Fruit fly (Drosophila melanogaster): Measurements from ENCODE around the gene RpL17.
A peak's percentile ranks its signal among the peaks of the same experiment; 100 is the strongest.

RpL17 gene

dm6 chrX:6744088-6744487, at the start of gene RpL17 (continued):
- TF ChIP-seq CHES-1-like (GFP tag; optimal IDR thresholded peaks at IDR 0.05): peak; percentile 86
- TF ChIP-seq CG10366 (GFP tag; IDR thresholded peaks at IDR 0.05): peak; percentile 68
- TF ChIP-seq CG9437 (GFP tag; optimal IDR thresholded peaks at IDR 0.05): peak; percentile 71
- peak; percentile 74 for TF ChIP-seq fd102C (GFP tag; optimal IDR thresholded peaks at IDR 0.05)
- TF ChIP-seq gsb-n (tag; optimal IDR thresholded peaks at IDR 0.05): peak; percentile 76
- peak; percentile 53; the same call in 1 of the 2 replicates for TF ChIP-seq Xrp1 (GFP tag; IDR thresholded peaks at IDR 0.05)
- TF ChIP-seq Doc2 (GFP tag; IDR thresholded peaks at IDR 0.05): peak; percentile 23; the same call in 1 of the 2 replicates
- TF ChIP-seq br (optimal IDR thresholded peaks at IDR 0.05): no peak
- peak; percentile 77; the same call in 1 of the 2 replicates for TF ChIP-seq rib (GFP tag; IDR thresholded peaks at IDR 0.05)
- TF ChIP-seq mam (GFP tag; optimal IDR thresholded peaks at IDR 0.05): peak; percentile 81
- peak; percentile 28 for TF ChIP-seq stwl (tag; optimal IDR thresholded peaks at IDR 0.05)
- peak; percentile 26 for TF ChIP-seq HLHmδ (GFP tag; optimal IDR thresholded peaks at IDR 0.05)
- TF ChIP-seq CG8924 (tag; optimal IDR thresholded peaks at IDR 0.05): peak; percentile 51
- TF ChIP-seq YL-1 (GFP tag; optimal IDR thresholded peaks at IDR 0.05): peak; percentile 98
- TF ChIP-seq CG34224 (GFP tag; IDR thresholded peaks at IDR 0.05; ENCODE audit: partially characterized antibody): no peak
- peak; percentile 54 for TF ChIP-seq tx (GFP tag; optimal IDR thresholded peaks at IDR 0.05)
- TF ChIP-seq dati (GFP tag; IDR thresholded peaks at IDR 0.05): peak; percentile 79
- TF ChIP-seq CG1233 (GFP tag; optimal IDR thresholded peaks at IDR 0.05): peak; percentile 77
- TF ChIP-seq ci (GFP tag; IDR thresholded peaks at IDR 0.05): peak; percentile 98
- peak; percentile 67; the same call in 1 of the 2 replicates for TF ChIP-seq Oaz (GFP tag; IDR thresholded peaks at IDR 0.05)
- TF ChIP-seq CG2202 (tag; optimal IDR thresholded peaks at IDR 0.05): peak; percentile 77
- peak; percentile 13 for TF ChIP-seq CG5245 (GFP tag; optimal IDR thresholded peaks at IDR 0.05)
- peak; percentile 88 for TF ChIP-seq Dad (GFP tag; optimal IDR thresholded peaks at IDR 0.05)
- TF ChIP-seq bbx (GFP tag; IDR thresholded peaks at IDR 0.05; ENCODE audit: partially characterized antibody): 0 out of 2 replicates have a peak, but pooled peaks have one; percentile 42
- peak; percentile 13; the same call in 1 of the 2 replicates for TF ChIP-seq Ravus (GFP tag; IDR thresholded peaks at IDR 0.05)
- peak; percentile 77 for TF ChIP-seq pb (GFP tag; optimal IDR thresholded peaks at IDR 0.05)
- peak; percentile 63 for TF ChIP-seq az2 (GFP tag; optimal IDR thresholded peaks at IDR 0.05)
- no peak for TF ChIP-seq dan (GFP tag; IDR thresholded peaks at IDR 0.05)
- TF ChIP-seq yki (optimal IDR thresholded peaks at IDR 0.05): no peak
- TF ChIP-seq her (GFP tag; optimal IDR thresholded peaks at IDR 0.05): peak; percentile 83
- TF ChIP-seq run (tag; optimal IDR thresholded peaks at IDR 0.05): peak; percentile 74
- TF ChIP-seq CG6765 (GFP tag; optimal IDR thresholded peaks at IDR 0.05): peak; percentile 86
- TF ChIP-seq CG10543 (GFP tag; optimal IDR thresholded peaks at IDR 0.05): peak; percentile 89
- peak; percentile 76 for TF ChIP-seq CG33557 (GFP tag; optimal IDR thresholded peaks at IDR 0.05)
- peak; percentile 96 for TF ChIP-seq sens (GFP tag)
- TF ChIP-seq CG1832 (GFP tag; optimal IDR thresholded peaks at IDR 0.05): no peak
- no peak for TF ChIP-seq CG17612 (GFP tag; IDR thresholded peaks at IDR 0.05)
- TF ChIP-seq H15 (GFP tag; IDR thresholded peaks at IDR 0.05): peak; percentile 80
- peak; percentile 91 for TF ChIP-seq CG12659 (GFP tag; optimal IDR thresholded peaks at IDR 0.05)
- TF ChIP-seq D19A (tag; optimal IDR thresholded peaks at IDR 0.05): no peak
- peak; percentile 75 for TF ChIP-seq Mad (GFP tag; optimal IDR thresholded peaks at IDR 0.05)
- TF ChIP-seq CG2875 (GFP tag; optimal IDR thresholded peaks at IDR 0.05): peak; percentile 88
- peak; percentile 82 for TF ChIP-seq E2f1 (GFP tag; IDR thresholded peaks at IDR 0.05)
- peak; percentile 90 for TF ChIP-seq ken (GFP tag; IDR thresholded peaks at IDR 0.05)
- peak; percentile 83 for TF ChIP-seq NFAT (GFP tag; IDR thresholded peaks at IDR 0.05)
- peak; percentile 80 for TF ChIP-seq CG12299 (tag; optimal IDR thresholded peaks at IDR 0.05)
- TF ChIP-seq pfk (GFP tag; optimal IDR thresholded peaks at IDR 0.05): peak; percentile 70
- peak; percentile 78 for TF ChIP-seq CG34422 (GFP tag; IDR thresholded peaks at IDR 0.05)
- TF ChIP-seq slou (GFP tag; optimal IDR thresholded peaks at IDR 0.05): peak; percentile 73
- peak; percentile 74 for TF ChIP-seq nom (GFP tag; optimal IDR thresholded peaks at IDR 0.05)
- peak; percentile 34 for TF ChIP-seq kay (GFP tag; optimal IDR thresholded peaks at IDR 0.05)
- TF ChIP-seq sim (GFP tag; IDR thresholded peaks at IDR 0.05): peak; percentile 65

Data from whole organism, embryonic.